Fruit fly (Drosophila melanogaster) ovary, adult (tissue): ENCODE measurements around the gene Lcp65Ab1.

ENCODE experiments used
- CG17801 ChIP-seq: fragments of 200-800 bp; optimal IDR thresholded peaks from 2 replicates; lab custom pipeline; 2019; ENCODE audit warnings: missing biosample characterization, mild to moderate bottlenecking, missing genetic modification characterization, moderate library complexity; ENCODE audit not compliant: partially characterized antibody

The Lcp65Ab1 gene

DNA sequence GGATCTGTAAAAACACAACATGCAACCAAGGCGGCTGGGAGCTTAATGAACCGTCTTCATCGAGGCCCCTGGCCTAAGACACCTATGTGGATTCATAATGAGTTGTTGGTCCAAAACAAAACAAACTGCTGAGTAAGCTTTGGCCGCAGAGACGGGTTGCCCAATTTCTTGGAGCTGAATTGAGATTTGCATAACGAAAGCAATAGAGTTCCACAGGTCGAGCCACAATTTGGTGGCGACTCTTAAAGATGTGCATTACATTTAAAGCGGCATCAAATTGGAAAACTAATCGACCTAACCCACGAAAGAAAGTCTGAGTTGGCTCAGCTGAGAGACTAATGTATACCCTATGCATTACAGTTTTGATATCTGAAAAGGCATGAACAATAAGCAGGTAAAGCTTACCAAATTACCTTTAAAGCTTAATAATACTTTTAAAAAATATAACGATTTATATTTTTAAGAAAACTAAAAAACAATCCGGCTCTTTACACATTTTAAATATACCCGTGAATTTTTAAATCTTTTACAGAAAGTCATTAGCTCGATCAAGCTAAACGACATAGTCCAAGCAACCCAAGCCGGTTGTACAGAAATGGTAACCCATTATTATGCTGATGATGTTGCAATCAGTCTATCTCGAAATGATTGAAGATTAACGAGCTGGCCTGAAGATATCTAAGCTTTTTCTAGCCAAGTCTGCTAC, 8.1 kb downstream of the Lcp65Ab1 start, which contains the start of gene CG13297:
CG13297 (minus strand) TSS at position 51 of the 706 bp plus-strand sequence.
- no peak for TF ChIP-seq CG17801 (GFP tag; lab: Kevin White, UChicago)

DNA sequence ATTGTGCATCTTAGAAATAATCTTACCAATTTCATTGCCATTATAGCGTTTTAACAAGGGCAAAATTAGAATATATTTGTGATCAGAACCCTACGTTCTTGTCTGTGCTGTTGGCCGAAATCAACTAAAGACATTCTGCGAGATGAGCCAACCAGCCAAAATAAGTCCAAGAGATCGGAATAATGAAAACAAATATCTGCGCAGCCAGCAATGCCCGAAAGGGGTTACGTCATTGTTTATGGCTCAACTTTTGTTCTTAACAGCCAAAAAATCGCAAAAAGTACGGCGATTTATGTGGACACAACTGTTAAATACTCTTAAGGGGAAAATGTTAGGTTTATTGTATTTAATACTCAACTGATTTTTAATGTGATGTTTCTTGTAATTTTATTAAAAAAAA, 9.2 kb downstream of the Lcp65Ab1 start, which contains the start of gene Cpr65Ay:
Cpr65Ay (minus strand) TSS at position 101 of the 400 bp plus-strand sequence.
- TF ChIP-seq CG17801 (GFP tag; lab: Kevin White, UChicago) = no peak

dm6 chr3L:6159863-6160262, 10.5 kb downstream of the Lcp65Ab1 start:
- no peak for TF ChIP-seq CG17801 (GFP tag; lab: Kevin White, UChicago)

- TF ChIP-seq CG17801 (GFP tag; lab: Kevin White, UChicago) = no peak
Measured at dm6 chr3L:6160514-6160913, 11.2 kb downstream of the Lcp65Ab1 start, which contains the start of gene Cpr65Az. Cpr65Az (plus strand) TSS chr3L:6160814.

DNA sequence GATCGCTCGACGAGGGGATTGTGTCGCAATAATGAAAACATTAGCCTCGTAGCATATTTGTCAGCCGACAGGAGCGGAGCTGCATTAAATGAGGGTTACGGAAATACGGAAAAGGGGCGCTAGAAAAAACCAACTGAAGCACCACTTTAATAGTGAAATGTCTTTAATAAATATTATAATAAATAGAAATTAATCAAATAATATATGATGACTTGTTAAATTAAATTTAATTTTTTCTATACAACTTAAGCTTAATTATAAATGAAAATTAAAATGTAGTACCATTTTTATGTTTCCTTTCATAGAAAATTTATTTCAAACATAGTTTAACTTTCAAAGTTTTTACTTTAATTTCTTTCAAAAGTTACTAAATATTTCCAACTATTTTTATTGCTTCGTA, 12.6 kb downstream of the Lcp65Ab1 start:
- no peak for TF ChIP-seq CG17801 (GFP tag; lab: Kevin White, UChicago)

dm6 chr3L:6162483-6163128, 13.3 kb downstream of the Lcp65Ab1 start, which contains the start of gene Prdm13:
Prdm13 (plus strand) TSS chr3L:6163127.
- no peak for TF ChIP-seq CG17801 (GFP tag; lab: Kevin White, UChicago)

dm6 chr3L:6173826-6174255, 24.5 kb downstream of the Lcp65Ab1 start, which contains the start of the genes fmt and CG7376:
fmt (minus strand) TSS chr3L:6173880.
CG7376 (plus strand) TSS chr3L:6174248.
- TF ChIP-seq CG17801 (GFP tag; lab: Kevin White, UChicago) = peak; percentile 36

DNA sequence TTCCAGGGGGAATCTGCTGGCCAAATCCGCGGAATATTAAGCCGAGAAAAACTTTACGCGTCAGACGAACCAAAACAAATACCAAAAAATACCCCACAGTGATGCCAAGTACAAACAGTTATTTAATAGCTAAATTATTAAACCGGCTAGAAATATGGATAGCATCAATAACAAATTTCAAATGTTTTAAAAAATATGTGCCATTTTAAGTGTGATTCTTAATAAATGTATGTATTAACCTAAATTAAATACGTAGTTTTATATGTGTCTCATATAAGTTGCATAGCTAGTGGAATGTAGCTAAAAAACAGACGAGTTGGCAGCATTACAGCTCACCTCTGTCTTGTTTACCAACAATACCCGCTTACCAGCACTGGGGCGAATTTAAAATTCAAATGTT, 32.4 kb downstream of the Lcp65Ab1 start, which contains the start of gene CG10274:
CG10274 (minus strand) TSS at position 54 of the 400 bp plus-strand sequence.
- peak; percentile 61 for TF ChIP-seq CG17801 (GFP tag; lab: Kevin White, UChicago)

dm6 chr3L:6184884-6185438, 35.6 kb downstream of the Lcp65Ab1 start, which contains the start of the genes D19B and CG43293:
D19B (minus strand) TSS chr3L:6184920.
CG43293 (plus strand) TSS chr3L:6185189.
- peak; percentile 69 for TF ChIP-seq CG17801 (GFP tag; lab: Kevin White, UChicago)

- peak; percentile 63 for TF ChIP-seq CG17801 (GFP tag; lab: Kevin White, UChicago)
Measured at dm6 chr3L:6188995-6189927, 39.9 kb downstream of the Lcp65Ab1 start, which contains the start of the genes D19A and CG7386. D19A (minus strand) TSS chr3L:6189123. CG7386 (plus strand) TSS chr3L:6189745.

DNA sequence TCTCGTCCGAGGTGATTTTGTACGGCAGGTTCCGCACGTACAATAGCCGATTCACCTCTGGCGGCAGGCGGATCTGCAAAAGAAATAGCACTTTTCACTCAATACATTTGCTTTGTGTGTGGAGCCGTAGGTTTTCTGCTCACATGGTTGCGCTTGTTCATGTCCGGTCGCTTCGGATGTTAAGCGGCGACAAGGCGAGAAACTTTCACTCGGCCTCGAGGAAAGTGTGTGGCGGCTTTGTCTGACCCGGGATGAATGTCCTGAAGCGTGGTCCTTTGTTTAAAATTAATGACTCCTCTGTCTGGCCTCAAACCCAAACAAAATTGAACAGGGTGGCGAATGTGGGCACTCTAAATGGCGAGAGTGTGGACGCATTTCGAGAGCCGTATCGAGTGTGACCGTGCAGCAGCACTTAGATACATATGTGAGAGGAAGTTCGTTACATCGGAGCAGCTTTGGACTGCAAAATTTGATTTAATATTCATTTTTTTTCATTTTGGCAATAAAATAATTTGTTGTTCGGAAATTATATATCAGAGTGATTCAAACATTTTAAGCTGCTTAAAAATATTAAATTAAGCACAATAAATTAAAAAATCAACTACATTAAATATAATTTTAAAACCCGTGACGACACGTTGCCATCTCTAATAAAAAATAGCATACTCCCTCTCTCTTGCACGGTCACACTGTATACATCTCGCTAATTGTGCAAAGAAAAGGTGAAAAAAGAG, 43.6 kb downstream of the Lcp65Ab1 start, which contains the start of the genes Sf3b6 and Tnpo:
Sf3b6 (minus strand) TSS at position 358 of the 734 bp plus-strand sequence.
Tnpo (plus strand) TSS at position 659 of the 734 bp plus-strand sequence.
- peak; percentile 77 for TF ChIP-seq CG17801 (GFP tag; lab: Kevin White, UChicago)

dm6 chr3L:6193556-6194114, 44.3 kb downstream of the Lcp65Ab1 start:
- TF ChIP-seq CG17801 (GFP tag; lab: Kevin White, UChicago) = no peak
